Worm (Caenorhabditis elegans): ENCODE measurements around the gene fbxb-24.

ce11 chrIII:11933539-11933938, 24.8 kb downstream of the fbxb-24 start, which contains the start of gene dolk-1:
- TF ChIP-seq tab-1 (GFP tag; IDR thresholded peaks at IDR 0.05) (no peak), flt-1 (GFP tag; IDR thresholded peaks at IDR 0.05) (0 out of 2 replicates have a peak, but pooled peaks have one; percentile 38), ztf-29 (GFP tag; IDR thresholded peaks at IDR 0.05) (no peak), ztf-23 (GFP tag; IDR thresholded peaks at IDR 0.05) (no peak), klf-2 (GFP tag; conservative IDR thresholded peaks at IDR 0.05) (no peak), ref-1 (GFP tag; conservative IDR thresholded peaks at IDR 0.05) (no peak), T22C8.4 (GFP tag; IDR thresholded peaks at IDR 0.05) (no peak)
